ENCODE assay signal across 4 worm cellular contexts in the genomic region with DNA sequence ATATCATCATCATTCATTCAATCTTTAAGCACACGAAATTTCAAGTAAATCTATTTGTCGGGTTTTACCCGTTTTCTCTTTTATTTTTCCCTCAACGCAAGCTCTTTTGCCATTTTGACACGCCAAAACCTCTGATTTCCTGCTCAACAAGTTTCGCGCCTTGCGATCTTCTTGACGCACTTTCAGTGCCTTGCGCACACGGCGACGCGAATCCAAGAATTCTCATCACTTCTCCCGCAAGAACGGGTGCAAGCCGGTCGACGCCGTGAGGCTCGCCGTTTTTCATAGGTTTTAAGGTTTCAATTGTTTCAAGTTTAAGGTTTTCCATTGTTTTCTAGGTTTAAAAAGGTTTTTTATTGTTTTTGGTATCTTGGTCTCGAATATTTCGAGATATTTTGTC.
TF ChIP-seq lines count a peak whose summit lies in the region.

No protein-coding gene starts in this region.

TF ChIP-seq in whole organism, L4 larva, 104 proteins besides CTCF, POLR2A, EP300 and RAD21:
- TF ChIP-seq D1046.2 (GFP tag; IDR thresholded peaks at IDR 0.05; lab: Robert Waterston, UW) = 0 out of 2 replicates have a peak, but pooled peaks have one; percentile 25
- peak; percentile 15 for TF ChIP-seq aha-1 (tag; lab: Kevin White, UChicago)

TF ChIP-seq in whole organism, early embryonic, 17 proteins besides CTCF, POLR2A, EP300 and RAD21:
- TF ChIP-seq pes-1 (GFP tag; IDR thresholded peaks at IDR 0.05; lab: Robert Waterston, UW) = peak; percentile 64
- peak; percentile 23 for TF ChIP-seq hmbx-1 (tag; optimal IDR thresholded peaks at IDR 0.05; lab: Kevin White, UChicago)

TF ChIP-seq in whole organism, midembryonic, 9 proteins besides CTCF, POLR2A, EP300 and RAD21:
- TF ChIP-seq ztf-23 (GFP tag; IDR thresholded peaks at IDR 0.05; lab: Robert Waterston, UW) (peak; percentile 73), tab-1 (GFP tag; IDR thresholded peaks at IDR 0.05; lab: Robert Waterston, UW) (peak; percentile 57; the same call in 1 of the 2 replicates), flt-1 (GFP tag; IDR thresholded peaks at IDR 0.05; lab: Robert Waterston, UW) (peak; percentile 78; the same call in 1 of the 2 replicates)

TF ChIP-seq in whole organism, young adult, 124 proteins besides CTCF, POLR2A, EP300 and RAD21:
- TF ChIP-seq ztf-18 (tag; optimal IDR thresholded peaks at IDR 0.05; lab: Kevin White, UChicago) (peak; percentile 87), madf-6 (GFP tag; IDR thresholded peaks at IDR 0.05; lab: Robert Waterston, UW) (0 out of 2 replicates have a peak, but pooled peaks have one; percentile 47), him-1 (tag; optimal IDR thresholded peaks at IDR 0.05; lab: Kevin White, UChicago) (peak; percentile 56)
